Worm (Caenorhabditis elegans): Measurements from ENCODE around the gene nhr-79.

The nhr-79 gene

ce11 chrV:19211795-19212194 is at the start of gene nhr-79:
nhr-79 (minus strand) TSS chrV:19211895.
- TF ChIP-seq mdt-29 (GFP tag; IDR thresholded peaks at IDR 0.05) (no peak), unc-62 (GFP tag; optimal IDR thresholded peaks at IDR 0.05 in 1 of 2) (no peak), unc-62 (tag; optimal IDR thresholded peaks at IDR 0.05) (no peak), D1046.2 (GFP tag; IDR thresholded peaks at IDR 0.05) (no peak), aly-2 (tag; optimal IDR thresholded peaks at IDR 0.05) (no peak), madf-9 (GFP tag; conservative IDR thresholded peaks at IDR 0.05) (no peak), spr-3 (GFP tag; optimal IDR thresholded peaks at IDR 0.05) (no peak), dmd-9 (GFP tag; IDR thresholded peaks at IDR 0.05) (no peak), zag-1 (tag; optimal IDR thresholded peaks at IDR 0.05) (no peak), lim-7 (GFP tag; IDR thresholded peaks at IDR 0.05) (no peak), pqm-1 (tag; optimal IDR thresholded peaks at IDR 0.05) (no peak), daf-12 (tag; optimal IDR thresholded peaks at IDR 0.05) (no peak), lir-3 (tag; optimal IDR thresholded peaks at IDR 0.05) (no peak), ctbp-1 (GFP tag; IDR thresholded peaks at IDR 0.05) (no peak), mxl-2 (GFP tag; conservative IDR thresholded peaks at IDR 0.05) (no peak), zip-2 (tag; optimal IDR thresholded peaks at IDR 0.05) (no peak)

- TF ChIP-seq unc-62 (GFP tag; optimal IDR thresholded peaks at IDR 0.05 in 1 of 2) (peak in 1 of 2 experiments; percentile 62), unc-62 (tag; optimal IDR thresholded peaks at IDR 0.05) (no peak), aha-1 (tag) (peak; percentile 60), ceh-20 (GFP tag; IDR thresholded peaks at IDR 0.05) (no peak)
Observed at ce11 chrV:19260686-19261085, 49.0 kb upstream of the nhr-79 start.

DNA sequence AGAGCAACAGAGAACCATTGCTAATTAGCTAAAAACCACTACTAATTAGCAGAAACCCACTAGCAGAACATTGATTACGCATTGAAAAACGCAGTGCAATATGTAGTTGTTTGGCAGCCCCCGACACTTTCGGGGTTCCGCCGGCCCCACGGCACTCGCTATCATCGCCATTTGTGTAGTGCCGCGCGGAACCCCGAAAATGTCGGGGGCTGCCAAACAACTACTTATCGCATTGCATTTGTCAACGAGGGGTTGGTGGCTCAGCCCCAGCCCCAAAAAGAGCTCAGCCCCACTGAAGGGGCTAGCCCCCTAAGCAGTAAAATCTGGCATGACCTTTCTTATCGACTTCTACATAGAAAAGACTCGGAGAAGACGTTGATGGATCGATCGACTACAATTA is 47.7 kb upstream of the nhr-79 start:
- TF ChIP-seq set-16 (GFP tag; IDR thresholded peaks at IDR 0.05), result peak; percentile 53
- no peak for TF ChIP-seq lir-3 (tag; optimal IDR thresholded peaks at IDR 0.05)

DNA sequence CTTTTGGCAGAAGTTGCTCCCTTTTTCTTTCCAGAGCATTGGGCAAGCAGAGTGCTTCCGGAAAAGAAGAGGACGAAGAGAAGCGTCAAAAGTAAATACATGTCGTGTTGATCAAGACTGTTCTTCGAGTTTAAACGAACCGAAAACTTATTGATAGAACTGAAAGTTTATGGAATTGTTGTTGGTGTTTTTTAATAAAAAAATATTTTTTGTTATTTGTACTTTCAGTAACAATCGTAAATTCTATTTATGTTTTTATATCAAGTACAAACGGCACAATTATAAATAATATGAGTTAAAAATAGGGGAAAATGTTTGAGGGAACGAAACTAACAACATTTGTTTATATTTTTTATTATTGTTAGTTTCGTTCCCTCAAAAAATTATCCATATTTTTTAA is 46.0 kb upstream of the nhr-79 start, which contains the start of gene F21D9.3:
TSS of gene F21D9.3 (minus strand) at position 101 of the 400 bp plus-strand sequence.
- TF ChIP-seq hlh-30 (tag; optimal IDR thresholded peaks at IDR 0.05; ENCODE audit: insufficient read depth) (no peak), unc-62 (GFP tag; optimal IDR thresholded peaks at IDR 0.05 in 1 of 2) (peak in 1 of 2 experiments; percentile 11), unc-62 (tag; optimal IDR thresholded peaks at IDR 0.05) (no peak)

DNA sequence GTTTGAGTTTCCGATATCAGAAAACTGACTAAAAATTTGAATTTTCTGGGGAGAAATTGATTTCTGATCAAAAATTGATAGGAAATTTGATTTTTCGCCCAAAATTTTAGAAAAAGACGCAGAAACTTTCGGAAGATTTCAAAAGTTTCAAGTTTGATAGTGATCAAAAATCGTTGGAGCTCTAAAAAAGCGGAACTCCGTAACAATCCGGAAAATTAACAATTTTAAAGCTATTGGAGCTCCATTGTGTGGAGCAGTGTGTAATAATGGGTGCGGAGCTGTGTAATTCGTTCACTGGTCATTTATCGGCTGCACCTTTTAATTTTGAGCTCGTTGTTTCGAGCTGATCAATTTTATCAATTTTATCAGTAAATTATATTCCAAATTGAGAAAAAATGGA is 41.8 kb upstream of the nhr-79 start, which contains the start of gene F21D9.4:
TSS of gene F21D9.4 (plus strand) at position 301 of the 400 bp plus-strand sequence.
- TF ChIP-seq dpl-1 (GFP tag; optimal IDR thresholded peaks at IDR 0.05), result no peak
- TF ChIP-seq zag-1 (tag; optimal IDR thresholded peaks at IDR 0.05), result no peak
- no peak for TF ChIP-seq Y5F2A.4 (GFP tag; optimal IDR thresholded peaks at IDR 0.05)

DNA sequence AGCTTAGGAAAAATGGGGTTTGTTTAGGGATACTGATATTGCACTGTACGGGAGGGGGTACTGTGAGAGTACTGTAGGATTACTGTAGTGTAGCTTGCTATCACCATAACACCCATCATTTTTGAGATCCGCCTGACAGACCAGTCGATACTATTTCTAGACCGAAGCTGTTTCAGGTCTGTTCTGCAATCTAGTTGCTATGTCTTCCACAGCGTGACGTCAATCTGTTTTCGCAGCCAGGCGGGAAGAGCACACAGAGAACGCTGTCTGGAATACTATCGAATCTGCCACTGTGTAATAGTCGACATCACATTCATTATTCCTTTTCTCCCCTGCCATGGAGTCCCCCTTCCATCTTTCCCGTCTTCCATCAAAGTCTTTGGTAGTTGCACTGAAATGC is 40.1 kb upstream of the nhr-79 start, which contains the start of gene F21D9.11:
TSS of gene F21D9.11 (plus strand) at position 301 of the 400 bp plus-strand sequence.
- no peak for TF ChIP-seq ZK546.5 (tag; optimal IDR thresholded peaks at IDR 0.05)
- no peak for TF ChIP-seq saeg-2 (GFP tag; IDR thresholded peaks at IDR 0.05)
- no peak for TF ChIP-seq aha-1 (tag)
- TF ChIP-seq hlh-30 (tag; optimal IDR thresholded peaks at IDR 0.05; ENCODE audit: insufficient read depth), result no peak
- TF ChIP-seq dmd-6 (GFP tag; IDR thresholded peaks at IDR 0.05), result no peak
- TF ChIP-seq F10B5.3 (tag; optimal IDR thresholded peaks at IDR 0.05), result no peak
- no peak for TF ChIP-seq ceh-32 (tag; optimal IDR thresholded peaks at IDR 0.05; ENCODE audit: poor library complexity)
- TF ChIP-seq ceh-44 (GFP tag; IDR thresholded peaks at IDR 0.05), result no peak
- no peak for TF ChIP-seq egl-27 (tag; optimal IDR thresholded peaks at IDR 0.05)
- no peak for TF ChIP-seq nhr-6 (tag; optimal IDR thresholded peaks at IDR 0.05)
- TF ChIP-seq madf-9 (GFP tag; conservative IDR thresholded peaks at IDR 0.05), result no peak
- no peak for TF ChIP-seq ceh-62 (tag; optimal IDR thresholded peaks at IDR 0.05)
- TF ChIP-seq mxl-3 (GFP tag; optimal IDR thresholded peaks at IDR 0.05), result no peak
- no peak for TF ChIP-seq daf-19 (GFP tag; conservative IDR thresholded peaks at IDR 0.05)
- no peak for TF ChIP-seq nhr-42 (GFP tag; IDR thresholded peaks at IDR 0.05)
- TF ChIP-seq Y75B8A.6 (GFP tag; IDR thresholded peaks at IDR 0.05), result no peak

Data from whole organism, L4 larva.